Fruit fly (Drosophila melanogaster) whole organism, embryonic: Measurements from ENCODE around the gene mEFG1.

Source experiments
- B-H2 ChIP-seq: fragments of 200-800 bp; sonication (Bioruptor generic); optimal IDR thresholded peaks from 2 replicates; lab custom pipeline; 2018; ENCODE audit warnings: missing biosample characterization, mild to moderate bottlenecking, missing genetic modification characterization
- Blimp-1 ChIP-seq: fragments of 200-800 bp; sonication (Bioruptor generic); optimal IDR thresholded peaks from 3 replicates; lab custom pipeline; 2018; ENCODE audit warnings: missing biosample characterization, missing genetic modification characterization, mild to moderate bottlenecking, moderate library complexity, missing genetic modification reagents
- CG12155 ChIP-seq: fragments of 200-800 bp; sonication (Bioruptor generic); optimal IDR thresholded peaks from 3 replicates; lab custom pipeline; 2016; ENCODE audit warnings: missing biosample characterization, missing genetic modification characterization
- CG12942 ChIP-seq: fragments of 200-800 bp; sonication (Bioruptor generic); optimal IDR thresholded peaks from 3 replicates; lab custom pipeline; 2016; ENCODE audit warnings: missing biosample characterization, missing genetic modification characterization
- CG14667 ChIP-seq: fragments of 200-800 bp; sonication (Bioruptor generic); IDR thresholded peaks from 2 replicates; pipeline ENCODE4 v1.3.6; 2022; ENCODE audit warnings: missing biosample characterization, missing genetic modification characterization
- CG15011 ChIP-seq: fragments of 200-800 bp; sonication (Bioruptor generic); optimal IDR thresholded peaks from 3 replicates; lab custom pipeline; 2018; ENCODE audit warnings: missing biosample characterization, mild to moderate bottlenecking, missing genetic modification characterization
- CG15479 ChIP-seq: fragments of 200-800 bp; sonication (Bioruptor generic); optimal IDR thresholded peaks from 3 replicates; lab custom pipeline; 2019; ENCODE audit warnings: missing biosample characterization, mild to moderate bottlenecking, missing genetic modification characterization, moderate library complexity
- CG16815 ChIP-seq: fragments of 200-800 bp; sonication (Bioruptor generic); optimal IDR thresholded peaks from 3 replicates; lab custom pipeline; 2017; ENCODE audit warnings: missing biosample characterization, mild to moderate bottlenecking, missing genetic modification characterization
- CG17359 ChIP-seq: fragments of 200-800 bp; sonication (Bioruptor generic); optimal IDR thresholded peaks from 3 replicates; lab custom pipeline; 2018; ENCODE audit warnings: missing biosample characterization, mild to moderate bottlenecking, missing genetic modification characterization, moderate library complexity
- CG18011 ChIP-seq: fragments of 200-800 bp; sonication (Bioruptor generic); optimal IDR thresholded peaks from 2 replicates; lab custom pipeline; 2017; ENCODE audit warnings: missing biosample characterization, missing genetic modification characterization, mild to moderate bottlenecking, moderate library complexity, missing genotype
- CG18619 ChIP-seq: fragments of 200-800 bp; sonication (Bioruptor generic); optimal IDR thresholded peaks from 3 replicates; lab custom pipeline; 2017; ENCODE audit warnings: missing biosample characterization, mild to moderate bottlenecking, missing genetic modification characterization
- CG2120 ChIP-seq: fragments of 200-800 bp; sonication (Bioruptor generic); optimal IDR thresholded peaks from 3 replicates; lab custom pipeline; 2016; ENCODE audit warnings: missing biosample characterization, missing genetic modification characterization
- CG3995 ChIP-seq: fragments of 200-800 bp; sonication (Bioruptor generic); optimal IDR thresholded peaks from 3 replicates; lab custom pipeline; 2016; ENCODE audit warnings: missing biosample characterization, missing genetic modification characterization
- CG4820 ChIP-seq: fragments of 200-800 bp; sonication (Bioruptor generic); optimal IDR thresholded peaks from 3 replicates; lab custom pipeline; 2016; ENCODE audit warnings: missing biosample characterization, missing genetic modification characterization
- CG7372 ChIP-seq: fragments of 200-800 bp; sonication (Bioruptor generic); IDR thresholded peaks from 2 replicates; pipeline ENCODE4 v1.3.6; 2022; ENCODE audit warnings: missing biosample characterization, missing genetic modification characterization
- CG7786 ChIP-seq: fragments of 200-800 bp; sonication (Bioruptor generic); optimal IDR thresholded peaks from 2 replicates; lab custom pipeline; 2016; ENCODE audit warnings: missing biosample characterization, missing genetic modification characterization
- CG7987 ChIP-seq: fragments of 200-800 bp; sonication (Bioruptor generic); optimal IDR thresholded peaks from 2 replicates; lab custom pipeline; 2018; ENCODE audit warnings: missing biosample characterization, mild to moderate bottlenecking, missing genetic modification characterization, moderate library complexity
- CG8290 ChIP-seq, 3 experiments: fragments of 200-800 bp; sonication (Bioruptor generic); optimal IDR thresholded peaks; 2 replicates each; lab custom pipeline; 2016 to 2019; ENCODE audit warnings: missing biosample characterization in 3 of 3, missing genetic modification characterization in 3 of 3, mild to moderate bottlenecking in 2 of 3, moderate library complexity in 1 of 3
- CG9797 ChIP-seq: fragments of 200-800 bp; sonication (Bioruptor generic); optimal IDR thresholded peaks from 3 replicates; lab custom pipeline; 2018; ENCODE audit warnings: missing biosample characterization, mild to moderate bottlenecking, missing genetic modification characterization
- Drgx ChIP-seq: fragments of 200-800 bp; sonication (Bioruptor generic); IDR thresholded peaks from 2 replicates; pipeline ENCODE4 v1.3.6; 2022; ENCODE audit warnings: missing biosample characterization, missing genetic modification characterization
- Eip74EF ChIP-seq, 2 experiments: fragments of 200-800 bp in 1 of 2; fragments of >200 bp in 1 of 2; sonication (Bioruptor generic) in 1 of 2; optimal IDR thresholded peaks; 2 replicates each; lab custom pipeline; 2017 to 2019; ENCODE audit warnings: missing biosample characterization in 2 of 2, missing genetic modification characterization in 2 of 2, mild to moderate bottlenecking in 1 of 2, moderate library complexity in 1 of 2
- Ets97D ChIP-seq: fragments of 200-800 bp; sonication (Bioruptor generic); optimal IDR thresholded peaks from 3 replicates; lab custom pipeline; 2016; ENCODE audit warnings: missing biosample characterization, missing genetic modification characterization
- Gug ChIP-seq: fragments of 200-800 bp; sonication (Bioruptor generic); IDR thresholded peaks from 4 replicates; pipeline ENCODE4 v1.3.6; 2022; ENCODE audit warnings: missing biosample characterization, missing genetic modification characterization
- HmgZ ChIP-seq: fragments of 200-800 bp; sonication (Bioruptor generic); optimal IDR thresholded peaks from 2 replicates; lab custom pipeline; 2018; ENCODE audit warnings: missing biosample characterization, mild to moderate bottlenecking, missing genetic modification characterization
- Med ChIP-seq: fragments of 200-800 bp; sonication (Bioruptor generic); peaks from one replicate; lab custom pipeline; 2016; ENCODE audit warnings: missing biosample characterization, missing genetic modification characterization, mild to moderate bottlenecking, inconsistent platforms, moderate library complexity
- Opbp ChIP-seq: fragments of 200-800 bp; sonication (Bioruptor generic); IDR thresholded peaks from 3 replicates; pipeline ENCODE4 v1.3.6; 2022; ENCODE audit warnings: missing biosample characterization, missing genetic modification characterization; ENCODE audit not compliant: partially characterized antibody
- PHDP ChIP-seq: fragments of 200-800 bp; sonication (Bioruptor generic); optimal IDR thresholded peaks from 3 replicates; lab custom pipeline; 2018; ENCODE audit warnings: missing biosample characterization, mild to moderate bottlenecking, missing genetic modification characterization, moderate library complexity
- Taf1 ChIP-seq: fragments of 200-800 bp; sonication (Bioruptor generic); IDR thresholded peaks from 2 replicates; pipeline ENCODE4 v1.3.6; 2022; ENCODE audit warnings: missing biosample characterization, missing genetic modification characterization
- Xbp1 ChIP-seq: fragments of 200-800 bp; sonication (Bioruptor generic); optimal IDR thresholded peaks from 3 replicates; lab custom pipeline; 2016; ENCODE audit warnings: missing biosample characterization, mild to moderate bottlenecking, missing genetic modification characterization
- ara ChIP-seq: fragments of 200-800 bp; sonication (Bioruptor generic); IDR thresholded peaks from 2 replicates; pipeline ENCODE4 v1.3.6; 2022; ENCODE audit warnings: missing biosample characterization, missing genetic modification characterization
- bowl ChIP-seq: fragments of 200-800 bp; sonication (Bioruptor generic); IDR thresholded peaks from 2 replicates; pipeline ENCODE4 v1.3.6; 2022; ENCODE audit warnings: missing biosample characterization, missing genetic modification characterization
- cg ChIP-seq: fragments of 200-800 bp; sonication (Bioruptor generic); optimal IDR thresholded peaks from 3 replicates; lab custom pipeline; 2019; ENCODE audit warnings: missing biosample characterization, mild to moderate bottlenecking, missing genetic modification characterization, moderate library complexity
- dan ChIP-seq: fragments of 200-800 bp; sonication (Bioruptor generic); IDR thresholded peaks from 2 replicates; pipeline ENCODE4 v1.3.6; 2022; ENCODE audit warnings: missing biosample characterization, missing genetic modification characterization
- dmrt11E ChIP-seq: fragments of 200-800 bp; sonication (Bioruptor generic); optimal IDR thresholded peaks from 3 replicates; lab custom pipeline; 2018; ENCODE audit warnings: missing biosample characterization, mild to moderate bottlenecking, missing genetic modification characterization, moderate library complexity
- h ChIP-seq: fragments of >200 bp; optimal IDR thresholded peaks from 2 replicates; lab custom pipeline; 2017
- hbn ChIP-seq: fragments of 200-800 bp; sonication (Bioruptor generic); IDR thresholded peaks from 2 replicates; pipeline ENCODE4 v1.3.6; 2022; ENCODE audit warnings: missing biosample characterization, missing genetic modification characterization; ENCODE audit not compliant: partially characterized antibody
- hkb ChIP-seq, 2 experiments: fragments of 200-800 bp in 1 of 2; fragments of >200 bp in 1 of 2; sonication (Bioruptor generic) in 1 of 2; IDR thresholded peaks in 1 of 2; optimal IDR thresholded peaks in 1 of 2; 2 replicates each; pipeline versions ENCODE4 v1.3.6 to Lab custom; 2017 to 2022; ENCODE audit warnings: missing biosample characterization in 1 of 2, missing genetic modification characterization in 1 of 2
- jumu ChIP-seq: fragments of 200-800 bp; sonication (Bioruptor generic); optimal IDR thresholded peaks from 3 replicates; lab custom pipeline; 2016; ENCODE audit warnings: missing biosample characterization, missing genetic modification characterization
- lilli ChIP-seq: fragments of 200-800 bp; sonication (Bioruptor generic); optimal IDR thresholded peaks from 3 replicates; lab custom pipeline; 2016; ENCODE audit warnings: missing biosample characterization, missing genetic modification characterization
- lmd ChIP-seq: fragments of 200-800 bp; sonication (Bioruptor generic); IDR thresholded peaks from 2 replicates; pipeline ENCODE4 v1.3.6; 2022; ENCODE audit warnings: missing biosample characterization, missing genetic modification characterization
- odd ChIP-seq: fragments of 200-800 bp; sonication (Bioruptor generic); optimal IDR thresholded peaks from 2 replicates; lab custom pipeline; 2017; ENCODE audit warnings: missing biosample characterization, mild to moderate bottlenecking, missing genetic modification characterization
- org-1 ChIP-seq: fragments of 200-800 bp; sonication (Bioruptor generic); optimal IDR thresholded peaks from 2 replicates; lab custom pipeline; 2017; ENCODE audit warnings: missing biosample characterization, missing genetic modification characterization
- otp ChIP-seq: fragments of 200-800 bp; sonication (Bioruptor generic); IDR thresholded peaks from 3 replicates; pipeline ENCODE4, ENCODE4 v1.3.6; 2022; ENCODE audit warnings: missing biosample characterization, missing genetic modification characterization
- pb ChIP-seq: fragments of 200-800 bp; sonication (Bioruptor generic); optimal IDR thresholded peaks from 3 replicates; lab custom pipeline; 2016; ENCODE audit warnings: missing biosample characterization, missing genetic modification characterization
- peb ChIP-seq: fragments of 200-800 bp; sonication (Bioruptor generic); IDR thresholded peaks from 2 replicates; pipeline ENCODE4 v1.3.6; 2022; ENCODE audit warnings: missing biosample characterization, missing genetic modification characterization
- ro ChIP-seq: fragments of 200-800 bp; sonication (Bioruptor generic); IDR thresholded peaks from 2 replicates; pipeline ENCODE4 v1.3.6; 2022; ENCODE audit warnings: missing biosample characterization, missing genetic modification characterization
- row ChIP-seq: fragments of 200-800 bp; sonication (Bioruptor generic); IDR thresholded peaks from 3 replicates; pipeline ENCODE4 v1.3.6; 2022; ENCODE audit warnings: missing biosample characterization, missing genetic modification characterization
- sc ChIP-seq, 3 experiments: fragments of >200 bp in 2 of 3; fragments of 200-800 bp in 1 of 3; sonication (Bioruptor generic) in 1 of 3; optimal IDR thresholded peaks; 2 replicates in 2 of 3; 3 replicates in 1 of 3; lab custom pipeline; 2017; ENCODE audit warnings: mild to moderate bottlenecking in 1 of 3, missing biosample characterization in 1 of 3, missing genetic modification characterization in 1 of 3, missing genetic modification reagents in 1 of 3

Gene mEFG1

DNA sequence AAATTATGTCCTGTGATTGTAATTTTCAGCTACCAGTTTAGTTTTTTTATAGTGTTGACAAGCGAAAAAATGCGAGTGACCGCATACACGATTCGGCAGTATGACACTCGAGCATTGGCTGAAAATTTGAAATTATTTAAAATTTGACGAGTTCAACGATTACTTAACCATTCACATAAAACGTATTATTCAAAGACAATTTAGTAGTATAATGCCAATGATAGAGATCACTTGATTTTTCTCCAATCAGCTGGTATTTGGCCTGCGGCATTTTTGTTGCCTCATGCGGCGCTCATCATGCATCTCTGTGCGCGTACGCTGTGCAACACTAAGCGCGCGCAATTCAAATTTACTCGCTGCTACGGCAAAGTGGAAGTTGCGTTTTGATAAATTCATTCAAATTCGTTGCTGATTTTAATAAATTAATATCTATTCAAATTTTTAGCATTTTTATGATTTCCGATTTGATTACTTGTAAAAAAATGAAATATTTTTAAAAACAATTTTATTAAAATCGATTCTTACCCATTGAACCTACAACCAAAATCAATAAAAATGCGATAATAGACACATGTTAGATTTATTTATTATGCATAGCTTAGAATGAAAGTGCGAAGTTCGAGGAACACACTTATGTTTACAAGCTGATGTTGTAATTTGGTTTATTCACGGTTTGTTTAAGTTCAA is 28.4 kb downstream of the mEFG1 start, which contains the start of gene CG4497 (continued):
- TF ChIP-seq Ets97D (GFP tag; lab: Kevin White, UChicago): peak; percentile 93
- TF ChIP-seq PHDP (tag; lab: Kevin White, UChicago): peak; percentile 89
- peak; percentile 88 for TF ChIP-seq otp
- peak; percentile 78 for TF ChIP-seq Drgx (GFP tag; lab: Robert Waterston, UW)
- peak; percentile 83; the same call in 2 of the 3 replicates for TF ChIP-seq Opbp (GFP tag; lab: Robert Waterston, UW)
- TF ChIP-seq ro (GFP tag; lab: Robert Waterston, UW): peak; percentile 73
- TF ChIP-seq odd (GFP tag; lab: Kevin White, UChicago): peak; percentile 44
- TF ChIP-seq CG14667 (GFP tag; lab: Robert Waterston, UW): peak; percentile 84
- TF ChIP-seq pb: peak; percentile 93
- peak; percentile 99 for TF ChIP-seq Med (GFP tag; lab: Kevin White, UChicago)
- peak; percentile 98 for TF ChIP-seq row
- peak; percentile 97 for TF ChIP-seq CG2120 (GFP tag; lab: Kevin White, UChicago)
- peak; percentile 100 for TF ChIP-seq CG12155
- TF ChIP-seq CG16815 (GFP tag; lab: Kevin White, UChicago): peak; percentile 93
- peak; percentile 83 for TF ChIP-seq Taf1 (GFP tag; lab: Robert Waterston, UW)
- peak; percentile 89 for TF ChIP-seq CG18619 (GFP tag; lab: Kevin White, UChicago)
- TF ChIP-seq CG7987 (GFP tag; lab: Kevin White, UChicago): peak; percentile 78
- no peak for TF ChIP-seq sc (optimal IDR thresholded peaks at IDR 0.05; lab: Kevin White, UChicago)
- peak; percentile 73 for TF ChIP-seq sc (GFP tag; optimal IDR thresholded peaks at IDR 0.05; lab: Kevin White, UChicago)
- TF ChIP-seq CG4820 (GFP tag; lab: Kevin White, UChicago): peak; percentile 92
- TF ChIP-seq CG12942 (GFP tag; lab: Kevin White, UChicago): peak; percentile 94
- peak; percentile 96 for TF ChIP-seq CG7372 (GFP tag; lab: Robert Waterston, UW)
- TF ChIP-seq CG17359 (tag; lab: Kevin White, UChicago): peak; percentile 77
- TF ChIP-seq Blimp-1: peak; percentile 87
- peak; percentile 95 for TF ChIP-seq lilli (GFP tag; lab: Kevin White, UChicago)
- no peak for TF ChIP-seq cg (GFP tag; lab: Kevin White, UChicago)
- TF ChIP-seq h (lab: Kevin White, UChicago): no peak
- TF ChIP-seq B-H2 (GFP tag; lab: Kevin White, UChicago): peak; percentile 86
- peak; percentile 91 for TF ChIP-seq ara (GFP tag; lab: Robert Waterston, UW)
- TF ChIP-seq peb (GFP tag; lab: Robert Waterston, UW): peak; percentile 89
- TF ChIP-seq CG9797: peak; percentile 52
- TF ChIP-seq CG3995 (GFP tag; lab: Kevin White, UChicago): peak; percentile 64
- peak; percentile 98 for TF ChIP-seq lmd (GFP tag; lab: Robert Waterston, UW)
- peak; percentile 78 for TF ChIP-seq org-1 (GFP tag; lab: Kevin White, UChicago)
- peak; percentile 90 for TF ChIP-seq dmrt11E (tag; lab: Kevin White, UChicago)
- peak; percentile 33 for TF ChIP-seq CG15479
- peak; percentile 97 for TF ChIP-seq CG7786 (GFP tag; lab: Kevin White, UChicago)
- peak; percentile 50 for TF ChIP-seq hbn (GFP tag; lab: Robert Waterston, UW)
- peak in 1 of 2 experiments; percentile 6 for TF ChIP-seq Eip74EF (GFP tag; optimal IDR thresholded peaks at IDR 0.05; lab: Kevin White, UChicago)
- TF ChIP-seq dan (GFP tag; lab: Robert Waterston, UW): peak; percentile 87
- TF ChIP-seq Xbp1: peak; percentile 97
- TF ChIP-seq hkb (optimal IDR thresholded peaks at IDR 0.05; lab: Kevin White, UChicago): peak; percentile 94
- peak; percentile 85 for TF ChIP-seq hkb (GFP tag; IDR thresholded peaks at IDR 0.05; lab: Robert Waterston, UW)
- peak; percentile 62 for TF ChIP-seq CG15011 (GFP tag; lab: Kevin White, UChicago)
- peak; percentile 90 for TF ChIP-seq Gug (GFP tag; lab: Robert Waterston, UW)
- TF ChIP-seq CG18011: peak; percentile 88
- TF ChIP-seq HmgZ (tag; lab: Kevin White, UChicago): peak; percentile 95
- peak; percentile 74 for TF ChIP-seq CG8290 (GFP tag; optimal IDR thresholded peaks at IDR 0.05; lab: Kevin White, UChicago)
- peak; percentile 52 to 90 for TF ChIP-seq CG8290 (tag; optimal IDR thresholded peaks at IDR 0.05; lab: Kevin White, UChicago)
- peak; percentile 65 for TF ChIP-seq bowl (GFP tag; lab: Robert Waterston, UW)
- peak; percentile 95 for TF ChIP-seq jumu (GFP tag; lab: Kevin White, UChicago)
